Fruit fly (Drosophila melanogaster) whole organism, embryonic: Measurements from ENCODE around the gene Pvf3.

Source experiments
- Aef1 ChIP-seq: fragments of 200-800 bp; sonication (Bioruptor generic); IDR thresholded peaks from 3 replicates; pipeline ENCODE4 v1.3.6; 2022; ENCODE audit warnings: missing biosample characterization, missing genetic modification characterization
- Blimp-1 ChIP-seq: fragments of 200-800 bp; sonication (Bioruptor generic); optimal IDR thresholded peaks from 3 replicates; lab custom pipeline; 2018; ENCODE audit warnings: missing biosample characterization, missing genetic modification characterization, mild to moderate bottlenecking, moderate library complexity, missing genetic modification reagents
- C15 ChIP-seq: fragments of 200-800 bp; sonication (Bioruptor generic); IDR thresholded peaks from 3 replicates; pipeline ENCODE4 v1.3.6; 2022; ENCODE audit warnings: missing biosample characterization, missing genetic modification characterization
- CG10654 ChIP-seq: fragments of 200-800 bp; sonication (Bioruptor generic); optimal IDR thresholded peaks from 2 replicates; lab custom pipeline; 2016; ENCODE audit warnings: missing biosample characterization, missing genetic modification characterization
- CG13123 ChIP-seq: fragments of 200-800 bp; sonication (Bioruptor generic); optimal IDR thresholded peaks from 2 replicates; lab custom pipeline; 2016; ENCODE audit warnings: missing biosample characterization, missing genetic modification characterization
- CG13424 ChIP-seq: fragments of 200-800 bp; sonication (Bioruptor generic); optimal IDR thresholded peaks from 2 replicates; lab custom pipeline; 2019; ENCODE audit warnings: missing biosample characterization, mild to moderate bottlenecking, missing genetic modification characterization, moderate library complexity
- CG16813 ChIP-seq: fragments of 200-800 bp; sonication (Bioruptor generic); IDR thresholded peaks from 3 replicates; pipeline ENCODE4 v1.3.6; 2022; ENCODE audit warnings: missing biosample characterization, missing genetic modification characterization; ENCODE audit not compliant: partially characterized antibody
- CG17186 ChIP-seq: fragments of 200-800 bp; sonication (Bioruptor generic); optimal IDR thresholded peaks from 3 replicates; lab custom pipeline; 2017; ENCODE audit warnings: missing biosample characterization, missing genetic modification reagents, missing genetic modification characterization
- CG17328 ChIP-seq: fragments of 200-800 bp; sonication (Bioruptor generic); IDR thresholded peaks from 2 replicates; pipeline ENCODE4 v1.3.6; 2022; ENCODE audit warnings: missing biosample characterization, missing genetic modification characterization
- CG17912 ChIP-seq: fragments of 200-800 bp; sonication (Bioruptor generic); optimal IDR thresholded peaks from 2 replicates; lab custom pipeline; 2018; ENCODE audit warnings: missing biosample characterization, mild to moderate bottlenecking, missing genetic modification characterization
- CG18476 ChIP-seq: fragments of 200-800 bp; sonication (Bioruptor generic); optimal IDR thresholded peaks from 2 replicates; lab custom pipeline; 2016; ENCODE audit warnings: missing biosample characterization, mild to moderate bottlenecking, missing genetic modification characterization
- CG32532 ChIP-seq: fragments of 200-800 bp; sonication (Bioruptor generic); IDR thresholded peaks from 2 replicates; pipeline ENCODE4 v1.3.6; 2022; ENCODE audit warnings: missing biosample characterization, missing genetic modification characterization
- CG4820 ChIP-seq: fragments of 200-800 bp; sonication (Bioruptor generic); optimal IDR thresholded peaks from 3 replicates; lab custom pipeline; 2016; ENCODE audit warnings: missing biosample characterization, missing genetic modification characterization
- CG7928 ChIP-seq: fragments of 200-800 bp; sonication (Bioruptor generic); optimal IDR thresholded peaks from 2 replicates; lab custom pipeline; 2017; ENCODE audit warnings: missing biosample characterization, mild to moderate bottlenecking, missing genetic modification characterization
- CG7963 ChIP-seq: fragments of 200-800 bp; sonication (Bioruptor generic); IDR thresholded peaks from 3 replicates; pipeline ENCODE4 v1.3.6; 2022; ENCODE audit warnings: missing biosample characterization, missing genetic modification characterization; ENCODE audit not compliant: partially characterized antibody
- CG8281 ChIP-seq: fragments of 200-800 bp; sonication (Bioruptor generic); optimal IDR thresholded peaks from 2 replicates; lab custom pipeline; 2018; ENCODE audit warnings: missing biosample characterization, mild to moderate bottlenecking, missing genetic modification characterization, moderate library complexity
- D19A ChIP-seq: fragments of 200-800 bp; optimal IDR thresholded peaks from 3 replicates; lab custom pipeline; 2019; ENCODE audit warnings: missing biosample characterization, mild to moderate bottlenecking, missing genetic modification characterization, moderate library complexity
- Doc3 ChIP-seq: fragments of 200-800 bp; sonication (Bioruptor generic); IDR thresholded peaks from 3 replicates; pipeline ENCODE4 v1.3.6; 2022; ENCODE audit warnings: missing biosample characterization, missing genetic modification characterization; ENCODE audit not compliant: partially characterized antibody
- Drgx ChIP-seq: fragments of 200-800 bp; sonication (Bioruptor generic); IDR thresholded peaks from 2 replicates; pipeline ENCODE4 v1.3.6; 2022; ENCODE audit warnings: missing biosample characterization, missing genetic modification characterization
- E2f2 ChIP-seq: fragments of 200-800 bp; sonication (Bioruptor generic); IDR thresholded peaks from 2 replicates; pipeline ENCODE4 v1.3.6; 2022; ENCODE audit warnings: missing biosample characterization, missing genetic modification characterization
- Ets65A ChIP-seq: fragments of 200-800 bp; sonication (Bioruptor generic); peaks from one replicate; lab custom pipeline; 2016; ENCODE audit warnings: missing biosample characterization, missing genetic modification characterization
- HHEX ChIP-seq: fragments of 200-800 bp; sonication (Bioruptor generic); optimal IDR thresholded peaks from 3 replicates; lab custom pipeline; 2017; ENCODE audit warnings: missing biosample characterization, mild to moderate bottlenecking, missing genetic modification characterization, missing genetic modification reagents
- HmgD ChIP-seq: fragments of 200-800 bp; sonication (Bioruptor generic); optimal IDR thresholded peaks from 3 replicates; lab custom pipeline; 2016; ENCODE audit warnings: missing biosample characterization, missing genetic modification characterization
- MBD-R2 ChIP-seq: fragments of 200-800 bp; sonication (Bioruptor generic); IDR thresholded peaks from 2 replicates; pipeline ENCODE4 v1.3.6; 2022; ENCODE audit warnings: missing biosample characterization, missing genetic modification characterization
- Med ChIP-seq: fragments of 200-800 bp; sonication (Bioruptor generic); peaks from one replicate; lab custom pipeline; 2016; ENCODE audit warnings: missing biosample characterization, missing genetic modification characterization, mild to moderate bottlenecking, inconsistent platforms, moderate library complexity
- Stat92E ChIP-seq, 3 experiments: fragments of >200 bp in 2 of 3; fragments of 200-800 bp in 1 of 3; sonication (Bioruptor generic) in 1 of 3; optimal IDR thresholded peaks; 2 replicates each; lab custom pipeline; 2017 to 2019; ENCODE audit warnings: missing biosample characterization in 3 of 3, missing genetic modification characterization in 3 of 3, mild to moderate bottlenecking in 1 of 3, moderate library complexity in 1 of 3
- TFAM ChIP-seq: fragments of 200-800 bp; sonication (Bioruptor generic); optimal IDR thresholded peaks from 2 replicates; lab custom pipeline; 2017; ENCODE audit warnings: missing biosample characterization, missing genetic modification characterization, inconsistent platforms
- bsh ChIP-seq, 2 experiments: fragments of 200-800 bp; sonication (Bioruptor generic); optimal IDR thresholded peaks; 2 replicates each; lab custom pipeline; 2017 to 2018; ENCODE audit warnings: mild to moderate bottlenecking in 2 of 2, missing biosample characterization in 2 of 2, missing genetic modification characterization in 2 of 2, moderate library complexity in 1 of 2
- cas ChIP-seq: fragments of 200-800 bp; sonication (Bioruptor generic); IDR thresholded peaks from 2 replicates; pipeline ENCODE4 v1.3.6; 2022; ENCODE audit warnings: missing biosample characterization, missing genetic modification characterization
- ci ChIP-seq: fragments of 200-800 bp; sonication (Bioruptor generic); IDR thresholded peaks from 3 replicates; pipeline ENCODE4 v1.3.6; 2022; ENCODE audit warnings: missing biosample characterization, missing genetic modification characterization
- dmrt99B ChIP-seq: fragments of 200-800 bp; sonication (Bioruptor generic); optimal IDR thresholded peaks from 2 replicates; lab custom pipeline; 2018; ENCODE audit warnings: missing biosample characterization, mild to moderate bottlenecking, missing genetic modification characterization, moderate library complexity
- fru ChIP-seq: fragments of >200 bp; optimal IDR thresholded peaks from 2 replicates; lab custom pipeline; 2017
- gcm ChIP-seq: fragments of 200-800 bp; sonication (Bioruptor generic); optimal IDR thresholded peaks from 2 replicates; lab custom pipeline; 2019; ENCODE audit warnings: missing biosample characterization, mild to moderate bottlenecking, missing genetic modification characterization, moderate library complexity
- ind ChIP-seq: fragments of 200-800 bp; sonication (Bioruptor generic); optimal IDR thresholded peaks from 3 replicates; lab custom pipeline; 2016; ENCODE audit warnings: missing biosample characterization, missing genetic modification characterization
- lov ChIP-seq, 2 experiments: fragments of 200-800 bp in 1 of 2; fragments of >200 bp in 1 of 2; sonication (Bioruptor generic) in 1 of 2; IDR thresholded peaks in 1 of 2; optimal IDR thresholded peaks in 1 of 2; 2 replicates in 1 of 2; 3 replicates in 1 of 2; pipeline versions ENCODE4 v1.3.6 to Lab custom; 2017 to 2022; ENCODE audit warnings: missing biosample characterization in 1 of 2, missing genetic modification characterization in 1 of 2
- luna ChIP-seq: fragments of 200-800 bp; sonication (Bioruptor generic); optimal IDR thresholded peaks from 2 replicates; lab custom pipeline; 2016; ENCODE audit warnings: missing biosample characterization, missing genetic modification characterization
- nom ChIP-seq: fragments of 200-800 bp; sonication (Bioruptor generic); optimal IDR thresholded peaks from 2 replicates; lab custom pipeline; 2017; ENCODE audit warnings: missing biosample characterization, missing genetic modification characterization, mild to moderate bottlenecking, moderate library complexity, missing genetic modification reagents
- pan ChIP-seq, 4 experiments: fragments of >200 bp in 3 of 4; fragments of 200-800 bp in 1 of 4; sonication (Bioruptor generic) in 1 of 4; optimal IDR thresholded peaks in 3 of 4; IDR thresholded peaks in 1 of 4; 2 replicates each; pipeline versions ENCODE4 v1.3.6 to Lab custom; 2017 to 2022; ENCODE audit warnings: missing biosample characterization in 2 of 4, missing genetic modification characterization in 2 of 4, mixed read lengths in 1 of 4
- pum ChIP-seq: fragments of 200-800 bp; sonication (Bioruptor generic); optimal IDR thresholded peaks from 2 replicates; lab custom pipeline; 2016; ENCODE audit warnings: missing biosample characterization, missing genetic modification characterization
- sisA ChIP-seq: fragments of 200-800 bp; sonication (Bioruptor generic); IDR thresholded peaks from 2 replicates; pipeline ENCODE4 v1.3.6; 2022; ENCODE audit warnings: missing biosample characterization, missing genetic modification characterization
- slp2 ChIP-seq: fragments of 200-800 bp; sonication (Bioruptor generic); optimal IDR thresholded peaks from 2 replicates; lab custom pipeline; 2016; ENCODE audit warnings: missing biosample characterization, missing genetic modification characterization
- wek ChIP-seq: fragments of 200-800 bp; sonication (Bioruptor generic); optimal IDR thresholded peaks from 3 replicates; lab custom pipeline; 2018; ENCODE audit warnings: missing biosample characterization, mild to moderate bottlenecking, missing genetic modification characterization, moderate library complexity
- z ChIP-seq: fragments of 200-800 bp; sonication (Bioruptor generic); IDR thresholded peaks from 3 replicates; pipeline ENCODE4 v1.3.6; 2022; ENCODE audit warnings: missing biosample characterization, missing genetic modification characterization
- zf30C ChIP-seq: fragments of 200-800 bp; sonication (Bioruptor generic); optimal IDR thresholded peaks from 3 replicates; lab custom pipeline; 2018; ENCODE audit warnings: missing biosample characterization, mild to moderate bottlenecking, missing genetic modification characterization
- zfh1 ChIP-seq: fragments of 200-800 bp; sonication (Bioruptor generic); IDR thresholded peaks from 3 replicates; pipeline ENCODE4 v1.3.6; 2022; ENCODE audit warnings: missing biosample characterization, missing genetic modification characterization

Pvf3 gene

dm6 chr2L:7194351-7195037, 37.0 kb upstream of the Pvf3 start, which contains the start of gene CG4497 (continued):
- TF ChIP-seq CG7928 (GFP tag; lab: Kevin White, UChicago) (peak; percentile 11), E2f2 (peak; percentile 97), CG7963 (GFP tag; lab: Robert Waterston, UW) (peak; percentile 79; the same call in 2 of the 3 replicates), slp2 (peak; percentile 94)

DNA sequence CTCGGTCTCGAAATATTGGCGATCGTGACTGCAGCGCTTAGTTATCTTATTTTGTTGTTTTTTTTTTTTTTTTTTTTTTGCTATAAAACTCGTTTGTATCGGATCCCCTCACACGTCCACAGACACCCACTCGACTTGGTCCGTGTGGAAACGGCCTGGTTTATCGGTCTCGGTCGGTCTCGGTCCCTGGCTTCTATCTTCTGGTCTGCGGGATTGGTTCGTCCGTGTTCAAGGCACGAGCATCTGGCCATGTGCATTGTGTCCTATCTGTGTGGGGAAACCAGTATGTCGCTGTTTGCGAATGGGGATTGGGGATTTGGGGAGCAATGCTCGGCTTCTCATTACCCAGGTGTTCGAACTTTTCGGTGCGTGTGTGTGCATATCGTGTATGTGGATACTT, 32.2 kb upstream of the Pvf3 start, which contains the start of gene CG4496:
Gene CG4496, minus strand, starts transcription at position 337 of the 400 bp plus-strand sequence.
- TF ChIP-seq Doc3 (no peak), CG13424 (tag; lab: Kevin White, UChicago) (no peak), nom (GFP tag; lab: Kevin White, UChicago) (peak; percentile 48), CG32532 (GFP tag; lab: Robert Waterston, UW) (no peak), bsh (GFP tag; optimal IDR thresholded peaks at IDR 0.05; lab: Kevin White, UChicago) (peak in 1 of 2 experiments; percentile 3), zfh1 (0 out of 3 replicates have a peak, but pooled peaks have one; percentile 35), Med (GFP tag; lab: Kevin White, UChicago) (peak; percentile 24), Drgx (peak; percentile 10; the same call in 1 of the 2 replicates), Ets65A (peak; percentile 38)

dm6 chr2L:7188530-7188996, 31.1 kb upstream of the Pvf3 start:
- TF ChIP-seq dmrt99B (tag; lab: Kevin White, UChicago) (peak; percentile 99), CG18476 (GFP tag; lab: Kevin White, UChicago) (peak; percentile 96), pan (optimal IDR thresholded peaks at IDR 0.05; lab: Kevin White, UChicago) (no peak), pan (GFP tag; optimal IDR thresholded peaks at IDR 0.05 in 1 of 2, IDR thresholded peaks at IDR 0.05 in 1 of 2) (peak in 1 of 2 experiments; percentile 99), Stat92E (GFP tag; optimal IDR thresholded peaks at IDR 0.05; lab: Kevin White, UChicago) (peak in 1 of 3 experiments; percentile 88), CG17912 (GFP tag; lab: Kevin White, UChicago) (peak; percentile 95), CG16813 (GFP tag; lab: Robert Waterston, UW) (no peak), HmgD (GFP tag; lab: Kevin White, UChicago) (peak; percentile 86), MBD-R2 (GFP tag; lab: Robert Waterston, UW) (peak; percentile 87), CG10654 (GFP tag; lab: Kevin White, UChicago) (peak; percentile 97), fru (no peak), pum (GFP tag; lab: Kevin White, UChicago) (peak; percentile 96), Aef1 (GFP tag; lab: Robert Waterston, UW) (peak; percentile 98), Blimp-1 (GFP tag; lab: Kevin White, UChicago) (peak; percentile 96), C15 (GFP tag; lab: Robert Waterston, UW) (peak; percentile 91), z (GFP tag; lab: Robert Waterston, UW) (peak; percentile 70; the same call in 2 of the 3 replicates), CG4820 (GFP tag; lab: Kevin White, UChicago) (peak; percentile 96), CG17186 (peak; percentile 87), ind (GFP tag; lab: Kevin White, UChicago) (peak; percentile 97), CG17328 (GFP tag; lab: Robert Waterston, UW) (peak; percentile 97), D19A (tag; lab: Kevin White, UChicago) (peak; percentile 95), sisA (GFP tag; lab: Robert Waterston, UW) (peak; percentile 98), CG13123 (GFP tag; lab: Kevin White, UChicago) (peak; percentile 93), TFAM (GFP tag; lab: Kevin White, UChicago) (peak; percentile 87), zf30C (GFP tag; lab: Kevin White, UChicago) (no peak), HHEX (GFP tag; lab: Kevin White, UChicago) (peak; percentile 98), CG8281 (tag; lab: Kevin White, UChicago) (peak; percentile 83), gcm (peak; percentile 98), wek (GFP tag; lab: Kevin White, UChicago) (peak; percentile 86), lov (optimal IDR thresholded peaks at IDR 0.05; lab: Kevin White, UChicago) (no peak), lov (GFP tag; IDR thresholded peaks at IDR 0.05; lab: Robert Waterston, UW) (peak; percentile 96), luna (GFP tag; lab: Kevin White, UChicago) (peak; percentile 76), cas (GFP tag; lab: Robert Waterston, UW) (peak; percentile 93), ci (GFP tag; lab: Robert Waterston, UW) (peak; percentile 98)
